Fruit fly (Drosophila melanogaster) whole organism, embryonic: ENCODE measurements around the gene CG34293.

Source experiments
- Bgb ChIP-seq: fragments of 200-800 bp; sonication (Bioruptor generic); IDR thresholded peaks from 2 replicates; pipeline ENCODE4 v1.3.6; 2022; ENCODE audit warnings: missing biosample characterization, missing genetic modification characterization; ENCODE audit not compliant: partially characterized antibody
- CG10321 ChIP-seq: fragments of 200-800 bp; sonication (Bioruptor generic); IDR thresholded peaks from 2 replicates; pipeline ENCODE4 v1.3.6; 2022; ENCODE audit warnings: missing biosample characterization, missing genetic modification characterization
- CG10565 ChIP-seq: fragments of 200-800 bp; sonication (Bioruptor generic); optimal IDR thresholded peaks from 3 replicates; lab custom pipeline; 2016; ENCODE audit warnings: missing biosample characterization, mild to moderate bottlenecking, missing genetic modification characterization
- CG11398 ChIP-seq: fragments of 200-800 bp; sonication (Bioruptor generic); optimal IDR thresholded peaks from 2 replicates; lab custom pipeline; 2016; ENCODE audit warnings: missing biosample characterization, missing genetic modification characterization
- CG11723 ChIP-seq: fragments of 200-800 bp; sonication (Bioruptor generic); optimal IDR thresholded peaks from 2 replicates; lab custom pipeline; 2017; ENCODE audit warnings: missing biosample characterization, mild to moderate bottlenecking, missing genetic modification characterization
- CG13624 ChIP-seq: fragments of 200-800 bp; sonication (Bioruptor generic); optimal IDR thresholded peaks from 2 replicates; lab custom pipeline; 2016; ENCODE audit warnings: missing biosample characterization, missing genetic modification characterization
- CG14667 ChIP-seq: fragments of 200-800 bp; sonication (Bioruptor generic); IDR thresholded peaks from 2 replicates; pipeline ENCODE4 v1.3.6; 2022; ENCODE audit warnings: missing biosample characterization, missing genetic modification characterization
- CG14710 ChIP-seq: fragments of 200-800 bp; sonication (Bioruptor generic); optimal IDR thresholded peaks from 3 replicates; lab custom pipeline; 2019; ENCODE audit warnings: missing biosample characterization, mild to moderate bottlenecking, missing genetic modification characterization, moderate library complexity
- CG15269 ChIP-seq: fragments of 200-800 bp; sonication (Bioruptor generic); optimal IDR thresholded peaks from 2 replicates; lab custom pipeline; 2018; ENCODE audit warnings: missing biosample characterization, mild to moderate bottlenecking, missing genetic modification characterization, moderate library complexity
- CG17361 ChIP-seq: fragments of 200-800 bp; sonication (Bioruptor generic); IDR thresholded peaks from 3 replicates; pipeline ENCODE4 v1.3.6; 2022; ENCODE audit warnings: missing biosample characterization, missing genetic modification characterization
- CG18764 ChIP-seq: fragments of 200-800 bp; sonication (Bioruptor generic); optimal IDR thresholded peaks from 3 replicates; lab custom pipeline; 2016; ENCODE audit warnings: missing biosample characterization, missing genetic modification characterization
- CG2678 ChIP-seq: fragments of 200-800 bp; sonication (Bioruptor generic); optimal IDR thresholded peaks from 3 replicates; lab custom pipeline; 2019; ENCODE audit warnings: missing biosample characterization, mild to moderate bottlenecking, missing genetic modification characterization, moderate library complexity
- CG2889 ChIP-seq: fragments of 200-800 bp; sonication (Bioruptor generic); IDR thresholded peaks from 3 replicates; pipeline ENCODE4 v1.3.6; 2022; ENCODE audit warnings: missing biosample characterization, missing genetic modification characterization
- CG31224 ChIP-seq: fragments of 200-800 bp; sonication (Bioruptor generic); IDR thresholded peaks from 2 replicates; pipeline ENCODE4 v1.3.6; 2022; ENCODE audit warnings: missing biosample characterization, missing genetic modification characterization
- CG3281 ChIP-seq: fragments of 200-800 bp; sonication (Bioruptor generic); optimal IDR thresholded peaks from 3 replicates; lab custom pipeline; 2017; ENCODE audit warnings: missing biosample characterization, mild to moderate bottlenecking, missing genetic modification characterization
- CG4707 ChIP-seq: fragments of 200-800 bp; sonication (Bioruptor generic); optimal IDR thresholded peaks from 2 replicates; lab custom pipeline; 2018; ENCODE audit warnings: missing biosample characterization, mild to moderate bottlenecking, missing genetic modification characterization, moderate library complexity
- CG6254 ChIP-seq: fragments of 200-800 bp; sonication (Bioruptor generic); optimal IDR thresholded peaks from 3 replicates; lab custom pipeline; 2017; ENCODE audit warnings: mild to moderate bottlenecking, missing biosample characterization, missing genetic modification reagents, missing genetic modification characterization
- CG7963 ChIP-seq: fragments of 200-800 bp; sonication (Bioruptor generic); IDR thresholded peaks from 3 replicates; pipeline ENCODE4 v1.3.6; 2022; ENCODE audit warnings: missing biosample characterization, missing genetic modification characterization; ENCODE audit not compliant: partially characterized antibody
- CTCF ChIP-seq: fragments of 200-800 bp; sonication (Bioruptor generic); optimal IDR thresholded peaks from 2 replicates; lab custom pipeline; 2017; ENCODE audit warnings: missing biosample characterization, mild to moderate bottlenecking, missing genetic modification characterization, moderate library complexity
- Camta ChIP-seq: fragments of 200-800 bp; sonication (Bioruptor generic); optimal IDR thresholded peaks from 2 replicates; lab custom pipeline; 2016; ENCODE audit warnings: missing biosample characterization, missing genetic modification characterization
- Dek ChIP-seq: fragments of 200-800 bp; sonication (Bioruptor generic); optimal IDR thresholded peaks from 3 replicates; lab custom pipeline; 2019; ENCODE audit warnings: missing biosample characterization, mild to moderate bottlenecking, missing genetic modification characterization, moderate library complexity
- Dfd ChIP-seq, 2 experiments: fragments of >200 bp; optimal IDR thresholded peaks; 2 replicates each; lab custom pipeline; 2017; ENCODE audit warnings: missing biosample characterization in 2 of 2, missing genetic modification characterization in 2 of 2
- Ets97D ChIP-seq: fragments of 200-800 bp; sonication (Bioruptor generic); optimal IDR thresholded peaks from 3 replicates; lab custom pipeline; 2016; ENCODE audit warnings: missing biosample characterization, missing genetic modification characterization
- Fer2 ChIP-seq: fragments of 200-800 bp; sonication (Bioruptor generic); optimal IDR thresholded peaks from 2 replicates; lab custom pipeline; 2018; ENCODE audit warnings: missing biosample characterization, mild to moderate bottlenecking, missing genetic modification characterization, moderate library complexity
- HLHmδ ChIP-seq: fragments of 200-800 bp; sonication (Bioruptor generic); optimal IDR thresholded peaks from 2 replicates; lab custom pipeline; 2018; ENCODE audit warnings: missing biosample characterization, mild to moderate bottlenecking, missing genetic modification characterization, moderate library complexity
- Rx ChIP-seq: fragments of 200-800 bp; sonication (Bioruptor generic); IDR thresholded peaks from 2 replicates; pipeline ENCODE4 v1.3.6; 2022; ENCODE audit warnings: missing biosample characterization, missing genetic modification characterization
- Scr ChIP-seq: fragments of 200-800 bp; sonication (Bioruptor generic); IDR thresholded peaks from 2 replicates; pipeline ENCODE4 v1.3.6; 2022; ENCODE audit warnings: missing biosample characterization, missing genetic modification characterization; ENCODE audit not compliant: partially characterized antibody
- Ssrp ChIP-seq: fragments of 200-800 bp; sonication (Bioruptor generic); optimal IDR thresholded peaks from 2 replicates; lab custom pipeline; 2018; ENCODE audit warnings: missing biosample characterization, mild to moderate bottlenecking, missing genetic modification characterization, moderate library complexity
- Xbp1 ChIP-seq: fragments of 200-800 bp; sonication (Bioruptor generic); optimal IDR thresholded peaks from 3 replicates; lab custom pipeline; 2016; ENCODE audit warnings: missing biosample characterization, mild to moderate bottlenecking, missing genetic modification characterization
- amos ChIP-seq: fragments of 200-800 bp; sonication (Bioruptor generic); IDR thresholded peaks from 2 replicates; pipeline ENCODE4 v1.3.6; 2022; ENCODE audit warnings: missing biosample characterization, missing genetic modification characterization; ENCODE audit not compliant: partially characterized antibody
- cad ChIP-seq: fragments of >200 bp; optimal IDR thresholded peaks from 2 replicates; lab custom pipeline; 2017; ENCODE audit warnings: missing biosample characterization, missing genetic modification characterization
- corto ChIP-seq: fragments of 200-800 bp; sonication (Bioruptor generic); optimal IDR thresholded peaks from 2 replicates; lab custom pipeline; 2016; ENCODE audit warnings: missing biosample characterization, mild to moderate bottlenecking, missing genetic modification characterization, moderate library complexity
- da ChIP-seq: fragments of 200-800 bp; sonication (Bioruptor generic); optimal IDR thresholded peaks from 2 replicates; lab custom pipeline; 2016; ENCODE audit warnings: missing biosample characterization, missing genetic modification characterization
- fd102C ChIP-seq: fragments of 200-800 bp; sonication (Bioruptor generic); optimal IDR thresholded peaks from 2 replicates; lab custom pipeline; 2018; ENCODE audit warnings: missing biosample characterization, mild to moderate bottlenecking, missing genetic modification characterization, moderate library complexity
- jumu ChIP-seq: fragments of 200-800 bp; sonication (Bioruptor generic); optimal IDR thresholded peaks from 3 replicates; lab custom pipeline; 2016; ENCODE audit warnings: missing biosample characterization, missing genetic modification characterization
- lab ChIP-seq: fragments of 200-800 bp; sonication (Bioruptor generic); optimal IDR thresholded peaks from 3 replicates; lab custom pipeline; 2017; ENCODE audit warnings: missing biosample characterization, missing genetic modification characterization, mild to moderate bottlenecking, moderate library complexity, missing genetic modification reagents
- mirr ChIP-seq: fragments of 200-800 bp; sonication (Bioruptor generic); optimal IDR thresholded peaks from 3 replicates; lab custom pipeline; 2018; ENCODE audit warnings: missing biosample characterization, mild to moderate bottlenecking, missing genetic modification characterization
- nau ChIP-seq: fragments of 200-800 bp; sonication (Bioruptor generic); optimal IDR thresholded peaks from 3 replicates; lab custom pipeline; 2017; ENCODE audit warnings: missing biosample characterization, mild to moderate bottlenecking, missing genetic modification characterization, missing genetic modification reagents
- nom ChIP-seq: fragments of 200-800 bp; sonication (Bioruptor generic); optimal IDR thresholded peaks from 2 replicates; lab custom pipeline; 2017; ENCODE audit warnings: missing biosample characterization, missing genetic modification characterization, mild to moderate bottlenecking, moderate library complexity, missing genetic modification reagents
- org-1 ChIP-seq: fragments of 200-800 bp; sonication (Bioruptor generic); optimal IDR thresholded peaks from 2 replicates; lab custom pipeline; 2017; ENCODE audit warnings: missing biosample characterization, missing genetic modification characterization
- pb ChIP-seq: fragments of 200-800 bp; sonication (Bioruptor generic); optimal IDR thresholded peaks from 3 replicates; lab custom pipeline; 2016; ENCODE audit warnings: missing biosample characterization, missing genetic modification characterization
- run ChIP-seq: fragments of 200-800 bp; sonication (Bioruptor generic); optimal IDR thresholded peaks from 3 replicates; lab custom pipeline; 2018; ENCODE audit warnings: missing biosample characterization, mild to moderate bottlenecking, missing genetic modification characterization
- sens ChIP-seq: fragments of 200-800 bp; sonication (Bioruptor generic); peaks from one replicate; lab custom pipeline; 2016; ENCODE audit warnings: missing biosample characterization, missing genetic modification characterization
- sens-2 ChIP-seq: fragments of 200-800 bp; sonication (Bioruptor generic); IDR thresholded peaks from 2 replicates; pipeline ENCODE4 v1.3.6; 2022; ENCODE audit warnings: missing biosample characterization, missing genetic modification characterization
- slp2 ChIP-seq: fragments of 200-800 bp; sonication (Bioruptor generic); optimal IDR thresholded peaks from 2 replicates; lab custom pipeline; 2016; ENCODE audit warnings: missing biosample characterization, missing genetic modification characterization
- sna ChIP-seq: fragments of 200-800 bp; sonication (Bioruptor generic); IDR thresholded peaks from 2 replicates; pipeline ENCODE4 v1.3.6; 2022; ENCODE audit warnings: missing biosample characterization, missing genetic modification characterization; ENCODE audit not compliant: partially characterized antibody
- vnd ChIP-seq: fragments of 200-800 bp; sonication (Bioruptor generic); IDR thresholded peaks from 3 replicates; pipeline ENCODE4 v1.3.6; 2022; ENCODE audit warnings: missing biosample characterization, missing genetic modification characterization; ENCODE audit not compliant: partially characterized antibody
- wdn ChIP-seq: fragments of 200-800 bp; sonication (Bioruptor generic); IDR thresholded peaks from 2 replicates; pipeline ENCODE4 v1.3.6; 2022; ENCODE audit warnings: missing biosample characterization, missing genetic modification characterization

CG34293 gene

dm6 chr3R:27135692-27136641 lies 29.4 kb downstream of the CG34293 start (continued):
- TF ChIP-seq CG3281 (GFP tag; lab: Kevin White, UChicago), result peak; percentile 20
- TF ChIP-seq CG10321 (GFP tag; lab: Robert Waterston, UW), result 0 out of 2 replicates have a peak, but pooled peaks have one; percentile 12
- TF ChIP-seq nau (GFP tag; lab: Kevin White, UChicago), result peak; percentile 81
- peak; percentile 69 for TF ChIP-seq CG14710
- no peak for TF ChIP-seq pb (GFP tag; lab: Kevin White, UChicago)
- TF ChIP-seq CG10565 (GFP tag; lab: Kevin White, UChicago), result peak; percentile 22
- TF ChIP-seq sens-2 (GFP tag; lab: Robert Waterston, UW), result peak; percentile 49; the same call in 1 of the 2 replicates
- TF ChIP-seq CG11398 (GFP tag; lab: Kevin White, UChicago), result peak; percentile 82
- TF ChIP-seq CG14667 (GFP tag; lab: Robert Waterston, UW), result no peak
- peak; percentile 54 for TF ChIP-seq CG6254 (GFP tag; lab: Kevin White, UChicago)
- peak; percentile 82 for TF ChIP-seq lab
- TF ChIP-seq Rx (GFP tag; lab: Robert Waterston, UW), result no peak
- peak; percentile 79 for TF ChIP-seq CG18764 (GFP tag; lab: Kevin White, UChicago)
- peak; percentile 24 for TF ChIP-seq Xbp1 (GFP tag; lab: Kevin White, UChicago)
- peak; percentile 43 for TF ChIP-seq slp2
- TF ChIP-seq HLHmδ (GFP tag; lab: Kevin White, UChicago), result no peak
- TF ChIP-seq cad, result no peak
- TF ChIP-seq Scr, result no peak
- TF ChIP-seq Fer2 (tag; lab: Kevin White, UChicago), result no peak
- peak; percentile 77 for TF ChIP-seq org-1 (GFP tag; lab: Kevin White, UChicago)
- peak; percentile 27 for TF ChIP-seq jumu (GFP tag; lab: Kevin White, UChicago)
- no peak for TF ChIP-seq da (GFP tag; lab: Kevin White, UChicago)
- no peak for TF ChIP-seq vnd
- TF ChIP-seq Camta (GFP tag; lab: Kevin White, UChicago), result peak; percentile 71
- TF ChIP-seq Dek (tag; lab: Kevin White, UChicago), result peak; percentile 28
- peak; percentile 30 for TF ChIP-seq run (tag; lab: Kevin White, UChicago)
- TF ChIP-seq CG31224 (GFP tag; lab: Robert Waterston, UW), result no peak
- no peak for TF ChIP-seq CG2889 (GFP tag; lab: Robert Waterston, UW)
- peak; percentile 67 for TF ChIP-seq CG2678
- no peak for TF ChIP-seq Ets97D (GFP tag; lab: Kevin White, UChicago)
- peak; percentile 31 for TF ChIP-seq CTCF (GFP tag; lab: Kevin White, UChicago)
- TF ChIP-seq mirr (GFP tag; lab: Kevin White, UChicago), result peak; percentile 4
- no peak for TF ChIP-seq amos
- TF ChIP-seq CG4707 (GFP tag; lab: Kevin White, UChicago), result peak; percentile 55
- no peak for TF ChIP-seq Ssrp (tag; lab: Kevin White, UChicago)
- TF ChIP-seq corto, result no peak
- TF ChIP-seq CG15269 (tag; lab: Kevin White, UChicago), result peak; percentile 46
- peak; percentile 94 for TF ChIP-seq fd102C (GFP tag; lab: Kevin White, UChicago)
- no peak for TF ChIP-seq Bgb (GFP tag; lab: Robert Waterston, UW)
- peak; percentile 59 for TF ChIP-seq nom (GFP tag; lab: Kevin White, UChicago)
- no peak for TF ChIP-seq Dfd (GFP tag; optimal IDR thresholded peaks at IDR 0.05; lab: Kevin White, UChicago)
- TF ChIP-seq CG7963 (GFP tag; lab: Robert Waterston, UW), result no peak
- no peak for TF ChIP-seq wdn (GFP tag; lab: Robert Waterston, UW)
- peak; percentile 65; the same call in 2 of the 3 replicates for TF ChIP-seq CG17361
- peak; percentile 30 for TF ChIP-seq CG13624 (GFP tag; lab: Kevin White, UChicago)
- TF ChIP-seq CG11723 (GFP tag; lab: Kevin White, UChicago), result peak; percentile 49
- no peak for TF ChIP-seq sna
- peak; percentile 95 for TF ChIP-seq sens (GFP tag; lab: Kevin White, UChicago)
